Worm (Caenorhabditis elegans) whole organism, L1 larva: Measurements from ENCODE around the gene set-22.

ENCODE experiments used
- C16A3.4 ChIP-seq: fragments of 150-350 bp; optimal IDR thresholded peaks from 2 replicates; lab custom pipeline; 2014; ENCODE audit warnings: missing biosample characterization, missing genetic modification characterization
- ceh-90 ChIP-seq: sonication (generic microtip); optimal IDR thresholded peaks from 2 replicates; lab custom pipeline; 2016; ENCODE audit warnings: missing genetic modification characterization, missing compliant biosample characterization
- fos-1 ChIP-seq: fragments of 150-350 bp; optimal IDR thresholded peaks from 2 replicates; lab custom pipeline; 2014; ENCODE audit warnings: missing biosample characterization, missing genetic modification characterization
- mdl-1 ChIP-seq, 2 experiments: fragments of 150-350 bp; optimal IDR thresholded peaks; 2 replicates each; lab custom pipeline; 2014 to 2017; ENCODE audit warnings: missing biosample characterization in 2 of 2, missing genetic modification characterization in 2 of 2, inconsistent platforms in 1 of 2
- nhr-76 ChIP-seq: sonication (generic microtip); optimal IDR thresholded peaks from 2 replicates; lab custom pipeline; 2017; ENCODE audit warnings: missing biosample characterization, missing genetic modification characterization
- unc-86 ChIP-seq: sonication (generic microtip); optimal IDR thresholded peaks from 2 replicates; lab custom pipeline; 2016; ENCODE audit warnings: missing genetic modification characterization, missing compliant biosample characterization
- ztf-11 ChIP-seq, 2 experiments: sonication (generic microtip); optimal IDR thresholded peaks; 2 replicates each; lab custom pipeline; 2016 to 2017; ENCODE audit warnings: missing genetic modification characterization in 2 of 2, missing biosample characterization in 1 of 2, missing compliant biosample characterization in 1 of 2
- ztf-4 ChIP-seq: fragments of 150-350 bp; optimal IDR thresholded peaks from 2 replicates; lab custom pipeline; 2014; ENCODE audit warnings: missing biosample characterization, missing genetic modification characterization

DNA sequence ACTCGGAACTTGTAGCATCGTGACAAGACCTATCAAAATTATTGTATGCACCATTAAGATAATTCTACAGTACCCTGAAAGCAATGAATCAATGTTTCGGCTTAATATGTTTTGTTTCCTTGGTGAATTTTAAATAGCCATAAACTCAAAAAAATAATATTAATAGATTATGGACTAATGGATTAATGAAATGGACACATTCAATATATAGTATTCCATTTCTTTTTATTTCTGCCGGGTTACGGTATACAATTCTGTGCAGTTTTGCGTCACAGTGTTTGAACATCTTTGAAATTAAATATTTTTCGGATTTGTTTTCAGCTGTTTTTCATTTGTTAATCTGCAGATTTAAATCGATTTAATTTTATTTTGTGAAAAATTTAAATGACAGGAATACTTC is at the start of gene set-22:
- no peak for TF ChIP-seq ceh-90 (tag; lab: Kevin White, UChicago)
- no peak for TF ChIP-seq ztf-4 (tag; lab: Kevin White, UChicago)
- TF ChIP-seq mdl-1 (tag; optimal IDR thresholded peaks at IDR 0.05; lab: Kevin White, UChicago) = no peak
- no peak for TF ChIP-seq unc-86 (tag; lab: Kevin White, UChicago)
- TF ChIP-seq C16A3.4 = no peak
- no peak for TF ChIP-seq nhr-76 (tag; lab: Kevin White, UChicago)
- TF ChIP-seq fos-1 (tag; lab: Kevin White, UChicago) = no peak
- TF ChIP-seq ztf-11 (tag; optimal IDR thresholded peaks at IDR 0.05; lab: Kevin White, UChicago) = no peak
